Worm (Caenorhabditis elegans) whole organism, L4 larva: ENCODE measurements around the gene R160.10.

Source experiments
- egl-27 ChIP-seq: sonication (generic microtip); optimal IDR thresholded peaks from 3 replicates; lab custom pipeline; 2017; ENCODE audit warnings: missing biosample characterization, missing genetic modification reagents, missing genetic modification characterization
- jun-1 ChIP-seq: fragments of 150-350 bp; optimal IDR thresholded peaks from 2 replicates; lab custom pipeline; 2014; ENCODE audit warnings: missing biosample characterization, missing genetic modification reagents, missing genetic modification characterization
- lin-13 ChIP-seq: fragments of 150-350 bp; optimal IDR thresholded peaks from 2 replicates; lab custom pipeline; 2014; ENCODE audit warnings: missing biosample characterization, missing genetic modification reagents, missing genetic modification characterization
- mep-1 ChIP-seq: fragments of 150-350 bp; sonication (generic microtip); optimal IDR thresholded peaks from 3 replicates; lab custom pipeline; 2014; ENCODE audit warnings: missing biosample characterization, missing genetic modification characterization
- nhr-11 ChIP-seq: fragments of 150-350 bp; optimal IDR thresholded peaks from 2 replicates; lab custom pipeline; 2014; ENCODE audit warnings: missing biosample characterization, missing genetic modification characterization
- nhr-25 ChIP-seq: sonication (generic microtip); optimal IDR thresholded peaks from 2 replicates; lab custom pipeline; 2017; ENCODE audit warnings: missing genetic modification characterization, mild to moderate bottlenecking, missing compliant biosample characterization, antibody characterized with exemption, moderate library complexity, borderline replicate concordance; ENCODE audit not compliant: insufficient read depth
- unc-39 ChIP-seq: sonication (generic microtip); optimal IDR thresholded peaks from 2 replicates; lab custom pipeline; 2017; ENCODE audit warnings: missing biosample characterization, missing genetic modification characterization

DNA sequence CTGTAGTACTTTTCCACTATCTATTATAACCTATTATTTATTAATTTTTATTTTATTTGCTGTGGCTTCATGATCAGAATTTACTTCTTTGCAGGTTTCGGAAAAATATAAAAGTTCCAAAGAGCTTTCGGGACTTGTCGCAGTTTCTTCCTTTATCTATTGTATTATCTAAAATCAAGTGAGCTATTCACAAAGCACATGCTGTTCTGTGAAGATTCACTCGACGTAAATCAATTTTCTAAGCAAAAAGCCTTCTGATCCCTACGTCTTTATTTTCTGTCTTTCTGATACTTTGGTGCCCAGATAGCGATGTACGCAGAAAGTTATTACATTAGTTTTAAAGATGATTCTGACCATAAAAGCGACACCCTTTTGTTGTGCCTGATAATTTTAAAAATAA is 50.2 kb downstream of the R160.10 start:
- no peak for TF ChIP-seq unc-39
- no peak for TF ChIP-seq lin-13 (GFP tag; lab: Kevin White, UChicago)
- TF ChIP-seq nhr-25 (tag; lab: Kevin White, UChicago) = no peak
- no peak for TF ChIP-seq mep-1 (tag; lab: Kevin White, UChicago)
- no peak for TF ChIP-seq nhr-11 (tag; lab: Kevin White, UChicago)
- TF ChIP-seq egl-27 (tag; lab: Kevin White, UChicago) = no peak
- TF ChIP-seq jun-1 (tag; lab: Kevin White, UChicago) = no peak
